Worm (Caenorhabditis elegans): Measurements from ENCODE around the gene C04F5.2.

C04F5.2 gene

DNA sequence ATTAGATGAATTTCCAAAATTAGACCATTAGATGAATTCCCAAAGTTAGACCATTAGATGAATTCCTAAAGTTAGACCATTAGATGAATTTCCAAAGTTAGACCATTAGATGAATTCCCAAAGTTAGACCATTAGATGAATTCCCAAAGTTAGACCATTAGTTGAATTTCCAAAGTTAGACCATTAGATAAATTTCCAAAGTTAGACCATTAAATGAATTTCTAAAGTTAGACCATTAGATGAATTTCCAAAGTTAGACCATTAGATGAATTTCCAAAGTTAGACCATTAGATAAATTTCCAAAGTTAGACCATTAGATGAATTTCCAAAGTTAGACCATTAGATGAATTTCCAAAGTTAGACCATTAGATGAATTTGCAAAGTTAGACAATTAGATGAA lies 21.6 kb downstream of the C04F5.2 start:
- peak; percentile 83 for TF ChIP-seq egrh-3 (GFP tag; IDR thresholded peaks at IDR 0.05)

DNA sequence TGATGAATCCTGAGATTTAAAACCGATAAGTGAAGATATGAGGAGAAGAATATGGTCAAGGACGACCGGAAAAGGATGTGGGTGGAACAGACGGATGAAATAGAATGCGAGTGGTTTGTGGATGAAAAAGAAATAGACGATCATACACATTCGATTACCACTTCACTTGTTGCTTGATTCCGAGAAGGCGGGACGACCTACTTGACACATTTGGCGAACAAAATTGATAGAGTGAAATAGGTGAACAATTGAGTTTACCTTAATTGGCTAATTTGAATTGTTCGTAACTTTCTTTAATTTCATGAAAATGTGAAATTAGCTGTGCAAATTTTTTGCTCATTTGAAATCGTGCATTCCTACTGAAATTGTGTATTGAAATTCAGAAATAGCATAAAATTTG lies 24.9 kb downstream of the C04F5.2 start, which contains the start of gene Y58A7A.2:
TSS of gene Y58A7A.2 (minus strand) at position 101 of the 400 bp plus-strand sequence.
- TF ChIP-seq B0035.1 (tag; optimal IDR thresholded peaks at IDR 0.05): no peak
- no peak for TF ChIP-seq hlh-26 (GFP tag; conservative IDR thresholded peaks at IDR 0.05)
- TF ChIP-seq F57C9.4 (tag; optimal IDR thresholded peaks at IDR 0.05): no peak
- TF ChIP-seq ztf-25 (GFP tag; IDR thresholded peaks at IDR 0.05): no peak
- TF ChIP-seq let-607 (tag; optimal IDR thresholded peaks at IDR 0.05): no peak
- no peak for TF ChIP-seq ztf-18 (tag; optimal IDR thresholded peaks at IDR 0.05)
- no peak for TF ChIP-seq nhr-179 (tag; optimal IDR thresholded peaks at IDR 0.05)
- TF ChIP-seq egl-18 (GFP tag; IDR thresholded peaks at IDR 0.05): no peak
- no peak for TF ChIP-seq attf-6 (GFP tag; IDR thresholded peaks at IDR 0.05)
- no peak for TF ChIP-seq nfyb-1 (GFP tag; IDR thresholded peaks at IDR 0.05)
- no peak for TF ChIP-seq ztf-28 (GFP tag; IDR thresholded peaks at IDR 0.05)

DNA sequence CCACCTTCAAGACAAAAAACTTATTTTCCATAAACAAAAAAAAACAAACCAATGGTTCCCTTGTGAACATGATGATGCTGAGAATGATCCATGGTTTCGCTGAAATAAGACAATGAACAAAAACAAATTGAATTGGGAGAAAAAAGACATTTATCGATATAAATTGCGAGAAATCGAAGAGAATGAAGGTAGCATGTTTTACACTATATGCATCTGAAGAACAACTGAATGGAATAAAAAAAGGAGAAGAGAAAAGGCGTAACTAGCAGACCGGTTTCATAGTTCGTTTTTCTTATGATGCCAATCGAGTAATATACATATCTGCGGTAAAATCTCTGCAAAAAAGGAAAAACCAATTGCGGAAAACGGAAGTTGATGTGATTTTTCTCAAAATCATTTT lies 27.5 kb downstream of the C04F5.2 start, which contains the start of gene Y58A7A.1:
TSS of gene Y58A7A.1 (minus strand) at position 101 of the 400 bp plus-strand sequence.
- TF ChIP-seq nhr-120 (GFP tag; IDR thresholded peaks at IDR 0.05): no peak
- TF ChIP-seq ztf-25 (GFP tag; IDR thresholded peaks at IDR 0.05): no peak
- no peak for TF ChIP-seq unc-62 (GFP tag; optimal IDR thresholded peaks at IDR 0.05)
- no peak for TF ChIP-seq F49E8.2 (tag; optimal IDR thresholded peaks at IDR 0.05; ENCODE audit: insufficient read depth)
- TF ChIP-seq ekl-4 (GFP tag; IDR thresholded peaks at IDR 0.05): no peak
- no peak for TF ChIP-seq athp-1 (tag; optimal IDR thresholded peaks at IDR 0.05)

DNA sequence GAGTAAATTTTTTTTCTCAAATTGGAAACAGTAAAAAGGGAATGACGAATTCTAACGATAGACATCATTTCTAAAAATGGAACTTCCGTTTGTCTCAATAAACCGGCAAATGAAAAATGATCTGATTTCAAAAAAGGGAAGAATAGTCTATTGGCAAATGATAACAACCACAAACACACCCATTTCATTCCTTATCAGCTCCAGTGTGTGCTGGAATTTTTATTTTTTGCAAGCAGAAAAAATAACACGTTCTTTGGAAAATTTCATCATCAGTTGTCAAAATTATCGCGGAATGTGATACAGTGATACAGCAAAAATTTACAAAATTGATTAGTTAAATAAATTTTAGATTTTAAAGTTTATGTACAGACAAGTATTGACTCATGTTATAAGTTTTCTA lies 29.5 kb downstream of the C04F5.2 start:
- TF ChIP-seq ztf-3 (GFP tag; optimal IDR thresholded peaks at IDR 0.05) (no peak), F52B5.7 (tag; optimal IDR thresholded peaks at IDR 0.05) (no peak), unc-62 (GFP tag; optimal IDR thresholded peaks at IDR 0.05) (peak; percentile 67), nhr-80 (tag; optimal IDR thresholded peaks at IDR 0.05) (peak; percentile 87), cebp-1 (GFP tag; IDR thresholded peaks at IDR 0.05) (peak; percentile 48; the same call in 1 of the 2 replicates), cebp-1 (tag; optimal IDR thresholded peaks at IDR 0.05) (peak; percentile 74), rcor-1 (GFP tag; IDR thresholded peaks at IDR 0.05) (no peak), snpc-1.3 (tag; optimal IDR thresholded peaks at IDR 0.05; ENCODE audit: insufficient read depth) (no peak), egl-18 (GFP tag; IDR thresholded peaks at IDR 0.05) (no peak), sptf-2 (GFP tag; optimal IDR thresholded peaks at IDR 0.05) (no peak), snpc-3.4 (tag; optimal IDR thresholded peaks at IDR 0.05) (no peak)

DNA sequence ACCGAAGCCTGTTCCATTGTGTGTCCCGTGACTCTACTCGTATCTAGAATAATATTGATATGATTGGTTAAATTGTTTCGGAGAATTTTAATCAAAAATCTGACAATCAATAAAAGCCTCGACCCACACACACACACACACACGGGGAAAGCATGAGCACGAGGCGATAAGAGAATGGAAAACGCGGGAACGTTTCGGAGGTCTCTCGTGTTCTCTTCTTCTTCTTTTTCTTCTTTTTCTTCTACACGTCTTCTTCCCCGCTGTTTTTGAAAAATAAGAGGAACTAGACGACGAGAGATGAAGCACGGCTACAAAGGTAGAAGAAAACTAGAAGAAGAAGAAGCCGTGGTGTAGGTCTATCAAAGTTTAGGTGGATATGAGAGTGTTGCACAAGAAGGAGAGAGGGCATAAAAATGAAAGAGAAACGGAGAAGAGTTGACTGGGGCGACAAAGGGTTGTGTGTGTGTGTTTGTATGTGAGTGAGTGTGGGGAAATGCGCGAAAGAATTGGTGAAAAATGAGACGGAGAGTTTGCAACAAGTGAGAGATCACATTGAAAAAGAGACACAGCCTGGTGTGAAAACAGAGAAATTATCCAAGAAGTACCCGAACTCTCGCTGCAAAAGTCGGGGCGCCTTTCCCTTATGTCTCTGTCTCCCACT lies 32.0 kb downstream of the C04F5.2 start, which contains the start of gene mlk-1:
TSS of gene mlk-1 (minus strand) at position 51 of the 661 bp plus-strand sequence.
- peak; percentile 47 for TF ChIP-seq ceh-27 (GFP tag; optimal IDR thresholded peaks at IDR 0.05)
- TF ChIP-seq ztf-6 (GFP tag; IDR thresholded peaks at IDR 0.05): no peak
- no peak for TF ChIP-seq C17E4.6 (GFP tag; IDR thresholded peaks at IDR 0.05)
- TF ChIP-seq K12H6.12 (tag; optimal IDR thresholded peaks at IDR 0.05): peak; percentile 65
- no peak for TF ChIP-seq chd-7 (tag; optimal IDR thresholded peaks at IDR 0.05)
- TF ChIP-seq ztf-26 (tag; optimal IDR thresholded peaks at IDR 0.05): peak; percentile 33
- TF ChIP-seq nfyb-1 (GFP tag; IDR thresholded peaks at IDR 0.05): no peak
- TF ChIP-seq T26A5.8 (tag; optimal IDR thresholded peaks at IDR 0.05): no peak
- TF ChIP-seq D2030.7 (GFP tag; IDR thresholded peaks at IDR 0.05): no peak
- no peak for TF ChIP-seq xnd-1 (tag; optimal IDR thresholded peaks at IDR 0.05)
- TF ChIP-seq mel-28 (tag; optimal IDR thresholded peaks at IDR 0.05; ENCODE audit: borderline replicate concordance): no peak
- TF ChIP-seq rcor-1 (GFP tag; IDR thresholded peaks at IDR 0.05): no peak
- TF ChIP-seq nhr-27 (tag; optimal IDR thresholded peaks at IDR 0.05): no peak
- TF ChIP-seq ceh-79 (tag; optimal IDR thresholded peaks at IDR 0.05): no peak
- peak; percentile 71 for TF ChIP-seq lin-40 (tag; optimal IDR thresholded peaks at IDR 0.05)
- TF ChIP-seq dpff-1 (tag; optimal IDR thresholded peaks at IDR 0.05): no peak
- no peak for TF ChIP-seq dpl-1 (GFP tag; optimal IDR thresholded peaks at IDR 0.05)
- peak; percentile 20 for TF ChIP-seq madf-10 (tag; optimal IDR thresholded peaks at IDR 0.05)
